Worm (Caenorhabditis elegans): ENCODE results near the gene nmy-3.

ce11 chrIV:9258547-9258946 is 15.7 kb upstream of the nmy-3 start:
- TF ChIP-seq egl-27 (tag; optimal IDR thresholded peaks at IDR 0.05) = no peak
- TF ChIP-seq ztf-11 (tag; optimal IDR thresholded peaks at IDR 0.05) = no peak
- no peak for TF ChIP-seq pha-4 (tag; optimal IDR thresholded peaks at IDR 0.05)
- no peak for TF ChIP-seq jun-1 (tag; optimal IDR thresholded peaks at IDR 0.05)
